Fruit fly (Drosophila melanogaster) Kc167 (cell line): ENCODE data around the gene Ugt37C2.

Source experiments
- Myc ChIP-seq: fragments of >200 bp; optimal IDR thresholded peaks from 2 replicates; lab custom pipeline; 2017; ENCODE audit warnings: missing external identifiers
- Sin3A ChIP-seq: fragments of >200 bp; optimal IDR thresholded peaks from 2 replicates; lab custom pipeline; 2018; ENCODE audit warnings: missing external identifiers
- h ChIP-seq: fragments of >200 bp; optimal IDR thresholded peaks from 3 replicates; lab custom pipeline; 2018; ENCODE audit warnings: missing external identifiers
- insv ChIP-seq: fragments of >200 bp; optimal IDR thresholded peaks from 3 replicates; lab custom pipeline; 2018; ENCODE audit warnings: missing external identifiers
- ttk ChIP-seq: sonication (Bioruptor generic); optimal IDR thresholded peaks from 2 replicates; lab custom pipeline; 2017; ENCODE audit warnings: missing external identifiers

DNA sequence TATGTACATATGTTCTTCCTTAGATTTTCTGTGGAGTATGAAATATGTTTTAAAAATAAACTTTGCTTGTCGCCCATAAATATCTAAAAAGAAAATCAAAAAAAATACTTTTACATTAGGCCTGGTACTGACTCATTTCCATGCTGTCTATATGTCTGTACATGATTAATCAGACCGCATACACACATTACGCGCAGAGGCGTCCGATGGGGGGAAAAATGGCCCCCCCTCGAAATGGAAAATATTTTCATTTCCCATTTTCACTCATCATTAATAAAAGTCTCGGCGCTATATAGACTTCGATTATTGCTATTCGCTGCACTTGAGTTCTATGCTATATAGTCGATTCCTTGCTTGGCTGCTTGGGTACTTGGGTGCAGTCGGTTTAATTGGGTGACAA lies 32.1 kb upstream of the Ugt37C2 start:
- TF ChIP-seq Sin3A (lab: Kevin White, UChicago), result no peak
- TF ChIP-seq insv (lab: Kevin White, UChicago), result no peak
- no peak for TF ChIP-seq h (lab: Kevin White, UChicago)
- no peak for TF ChIP-seq ttk (lab: Kevin White, UChicago)
- TF ChIP-seq Myc (lab: Kevin White, UChicago), result no peak
